Worm (Caenorhabditis elegans) whole organism, late embryonic: ENCODE measurements around the gene K11H3.5.

Source experiments
- ceh-14 ChIP-seq: sonication (generic microtip); optimal IDR thresholded peaks from 2 replicates; lab custom pipeline; 2016; ENCODE audit warnings: missing genotype, missing genetic modification characterization, missing compliant biosample characterization
- npax-4 ChIP-seq: sonication (generic microtip); optimal IDR thresholded peaks from 2 replicates; lab custom pipeline; 2016; ENCODE audit warnings: missing genetic modification characterization, missing compliant biosample characterization
- sdc-2 ChIP-seq: sonication (generic microtip); optimal IDR thresholded peaks from 2 replicates; lab custom pipeline; 2016; ENCODE audit warnings: missing genotype, missing genetic modification characterization, missing compliant biosample characterization

DNA sequence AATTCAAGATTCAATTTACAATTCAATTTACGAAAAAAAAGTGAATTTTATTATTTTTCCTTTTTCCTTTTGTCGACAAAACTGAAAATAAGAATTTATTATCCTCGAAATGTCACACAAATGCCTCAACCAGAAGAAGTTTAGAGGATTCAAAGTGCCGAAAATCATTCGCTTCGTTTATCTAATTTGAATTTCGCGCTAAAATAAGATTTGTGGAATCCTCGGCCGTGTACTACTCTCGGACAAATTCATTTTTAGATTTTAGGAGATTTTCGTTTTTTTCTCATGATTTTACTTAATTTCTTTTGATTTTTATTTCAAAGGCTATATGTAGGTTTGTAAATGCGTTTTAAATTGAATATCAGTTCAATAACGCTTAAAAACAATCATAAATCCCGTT, 5.0 kb downstream of the K11H3.5 start:
- TF ChIP-seq npax-4, result no peak
- no peak for TF ChIP-seq ceh-14 (tag; lab: Kevin White, UChicago)
- no peak for TF ChIP-seq sdc-2
